Worm (Caenorhabditis elegans) whole organism, dauer: ENCODE results near the gene C31H1.1.

Experiments used
- unc-62 ChIP-seq: sonication (generic microtip); optimal IDR thresholded peaks from 2 replicates; lab custom pipeline; 2017; ENCODE audit warnings: missing biosample characterization, missing genetic modification reagents, missing genetic modification characterization

The C31H1.1 gene

ce11 chrIV:5780234-5780788 lies 16.9 kb upstream of the C31H1.1 start:
- TF ChIP-seq unc-62 (GFP tag; lab: Kevin White, UChicago): no peak

ce11 chrIV:5783675-5784074 lies 13.6 kb upstream of the C31H1.1 start:
- no peak for TF ChIP-seq unc-62 (GFP tag; lab: Kevin White, UChicago)

DNA sequence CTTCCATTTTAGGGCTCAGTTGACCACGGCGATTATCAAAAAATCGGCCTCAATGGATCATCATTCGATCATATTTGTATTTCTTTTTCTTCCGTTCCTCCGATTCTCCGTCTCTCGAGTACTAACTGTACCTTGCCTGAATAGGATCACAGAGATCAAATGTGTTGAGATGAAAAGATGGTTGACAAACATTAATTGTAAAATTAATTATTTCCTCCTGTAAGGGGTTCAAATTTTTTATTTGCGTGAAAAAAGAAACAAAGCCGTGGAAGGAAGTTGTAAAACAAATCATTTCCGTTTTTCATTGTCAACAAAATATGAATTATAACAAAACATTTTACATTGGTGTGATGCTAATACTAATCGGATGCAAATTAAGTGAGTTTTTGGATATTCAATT lies 6.3 kb upstream of the C31H1.1 start, which contains the start of gene C31H1.2:
C31H1.2 (plus strand) TSS at position 301 of the 400 bp plus-strand sequence.
- no peak for TF ChIP-seq unc-62 (GFP tag; lab: Kevin White, UChicago)

DNA sequence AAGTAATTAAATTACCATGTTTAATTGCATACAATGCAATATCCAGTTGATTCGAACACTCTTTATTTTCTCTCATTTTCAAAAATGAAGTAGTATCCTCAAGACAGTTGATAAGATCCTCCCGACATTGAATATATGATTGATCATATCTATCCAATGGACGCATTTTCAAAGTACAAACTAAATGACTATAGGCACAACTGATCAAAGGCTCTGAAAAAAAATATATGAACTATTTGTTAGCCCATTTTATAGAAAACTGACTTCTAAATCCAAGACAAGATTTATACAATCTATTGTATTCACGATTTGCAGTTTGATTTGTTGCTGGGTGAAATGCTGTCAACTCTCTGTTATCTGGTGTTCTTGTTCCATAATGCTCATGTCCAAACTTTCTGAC lies 1.8 kb upstream of the C31H1.1 start:
- TF ChIP-seq unc-62 (GFP tag; lab: Kevin White, UChicago): no peak

ce11 chrIV:5796694-5797093 lies 559 bp upstream of the C31H1.1 start, which contains the start of gene C31H1.5:
Gene C31H1.5, minus strand, starts transcription at chrIV:5796794.
- no peak for TF ChIP-seq unc-62 (GFP tag; lab: Kevin White, UChicago)

DNA sequence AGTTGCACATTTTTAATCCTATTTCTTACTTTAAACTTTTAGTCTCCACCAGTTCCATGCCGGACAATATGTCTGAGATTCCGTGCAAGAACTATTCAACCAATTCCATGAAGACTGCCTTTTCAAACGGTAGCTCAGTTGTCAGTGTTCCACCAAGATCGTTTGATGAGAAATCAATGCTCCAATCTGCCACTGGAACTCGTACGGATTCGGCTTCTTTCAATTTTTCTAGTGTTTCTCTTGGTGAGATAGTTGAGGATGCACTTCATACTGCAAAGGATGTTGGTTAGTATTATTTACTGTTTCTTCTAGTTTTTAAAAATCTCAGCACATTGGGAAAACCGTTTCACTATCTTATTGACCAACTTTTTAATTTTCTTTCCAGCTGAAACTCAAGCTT lies 2.3 kb downstream of the C31H1.1 start:
- no peak for TF ChIP-seq unc-62 (GFP tag; lab: Kevin White, UChicago)

ce11 chrIV:5803510-5804013 lies 6.3 kb downstream of the C31H1.1 start:
- no peak for TF ChIP-seq unc-62 (GFP tag; lab: Kevin White, UChicago)

DNA sequence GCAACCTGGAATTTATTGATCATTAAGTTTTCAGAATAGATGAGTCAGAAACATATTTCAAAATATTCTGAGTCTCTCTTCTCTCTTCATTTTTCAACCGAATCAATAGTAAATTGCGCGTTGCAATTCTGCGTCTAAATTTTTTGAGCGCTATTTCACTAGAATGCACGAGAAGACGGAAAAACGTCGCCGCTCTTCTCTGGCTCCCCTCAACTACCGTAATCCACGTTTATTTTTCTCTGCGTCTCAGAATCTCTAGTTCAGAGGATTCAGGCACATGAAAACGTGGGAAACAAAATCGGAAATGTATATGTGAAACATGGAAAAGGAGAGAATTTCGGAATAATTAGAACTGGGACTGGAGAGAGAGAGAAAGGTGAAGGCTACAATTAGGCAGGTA lies 8.2 kb downstream of the C31H1.1 start:
- TF ChIP-seq unc-62 (GFP tag; lab: Kevin White, UChicago): no peak

DNA sequence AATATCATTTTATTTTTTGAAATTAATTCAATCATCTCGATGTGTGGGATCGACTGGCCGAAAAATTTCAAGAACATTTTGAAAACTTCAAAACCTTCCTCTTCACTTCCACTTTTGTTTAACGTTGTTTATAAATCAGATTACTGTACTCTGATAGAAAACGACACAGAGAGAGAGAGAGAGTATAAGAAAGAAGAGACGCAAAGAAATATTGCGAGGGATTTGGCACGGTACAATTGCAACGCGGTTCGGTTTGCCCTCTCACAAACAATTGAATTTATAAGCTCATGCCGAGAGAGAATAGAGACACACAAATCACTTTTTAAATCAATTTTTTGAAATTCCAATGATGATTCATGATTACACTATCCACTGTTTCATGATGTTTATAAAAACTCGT lies 9.1 kb downstream of the C31H1.1 start:
- no peak for TF ChIP-seq unc-62 (GFP tag; lab: Kevin White, UChicago)

DNA sequence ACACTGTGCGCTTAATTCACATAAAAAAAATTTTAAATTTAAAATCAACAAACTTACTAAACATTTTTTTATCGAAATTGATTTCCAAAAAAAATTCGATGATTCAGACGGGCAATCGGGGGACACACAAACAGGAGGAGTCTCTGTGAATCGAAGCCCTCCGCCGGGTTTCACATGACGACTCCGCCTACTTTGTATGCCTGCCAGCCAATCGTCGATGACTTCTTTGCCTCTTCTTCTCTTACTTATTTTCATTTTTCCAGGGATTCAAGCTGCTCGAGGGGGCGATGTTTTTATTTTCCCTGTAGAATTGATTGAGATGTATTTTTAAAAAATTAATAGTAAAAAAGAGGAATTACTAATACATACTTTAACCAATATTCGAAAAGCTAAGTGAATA lies 9.7 kb downstream of the C31H1.1 start, which contains the start of gene lntl-1:
lntl-1 (minus strand) TSS at position 185 of the 400 bp plus-strand sequence.
- no peak for TF ChIP-seq unc-62 (GFP tag; lab: Kevin White, UChicago)

- TF ChIP-seq unc-62 (GFP tag; lab: Kevin White, UChicago): no peak
These were observed 12.5 kb downstream of the C31H1.1 start for ce11 chrIV:5809733-5810132.

DNA sequence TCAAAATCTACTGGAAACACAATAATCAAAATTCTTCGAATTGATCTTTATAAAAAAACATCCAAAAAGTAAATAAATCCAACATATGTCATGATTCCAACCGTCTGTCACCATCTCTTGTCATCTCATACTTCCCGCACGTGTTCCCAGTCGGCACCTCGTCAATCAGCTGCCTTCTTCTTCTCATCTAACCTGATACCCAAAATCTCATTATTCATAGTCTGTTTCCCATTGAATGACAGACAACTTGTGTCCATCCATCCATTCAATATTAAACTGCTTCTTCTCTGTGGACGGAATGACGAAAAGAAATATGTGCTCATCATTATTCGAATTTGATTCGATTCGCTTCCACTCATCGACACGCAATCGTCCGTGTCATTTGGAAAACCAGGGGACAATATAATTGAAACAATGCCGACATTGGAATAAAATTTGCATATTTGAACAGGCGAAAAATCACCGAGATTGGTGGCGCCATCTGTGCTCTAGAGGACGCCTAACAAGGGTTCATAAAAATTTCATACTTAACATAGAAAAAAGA lies 13.9 kb downstream of the C31H1.1 start:
- no peak for TF ChIP-seq unc-62 (GFP tag; lab: Kevin White, UChicago)

- no peak for TF ChIP-seq unc-62 (GFP tag; lab: Kevin White, UChicago)
These were observed 16.9 kb downstream of the C31H1.1 start, which contains the start of gene oops-1 for ce11 chrIV:5814092-5814650. Gene oops-1, minus strand, starts transcription at chrIV:5814142.

DNA sequence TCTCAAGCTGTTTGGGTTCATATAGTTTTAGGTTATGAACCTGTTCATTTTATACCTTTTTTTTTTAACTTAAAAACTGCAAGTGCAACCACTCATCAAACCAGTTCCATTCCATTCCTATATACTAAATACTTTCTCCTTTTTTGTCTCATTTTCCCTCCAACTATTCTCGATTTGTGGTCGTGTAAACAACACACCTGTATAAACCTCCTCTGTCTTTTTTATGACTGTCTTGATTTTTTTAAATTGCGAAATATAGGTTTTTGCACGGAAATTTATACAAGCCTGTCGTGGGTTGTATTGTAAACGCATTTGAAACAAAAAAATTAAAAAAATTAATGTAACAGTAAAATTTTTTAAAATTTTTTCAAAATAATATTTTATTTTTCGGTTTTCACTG lies 19.2 kb downstream of the C31H1.1 start:
- no peak for TF ChIP-seq unc-62 (GFP tag; lab: Kevin White, UChicago)

DNA sequence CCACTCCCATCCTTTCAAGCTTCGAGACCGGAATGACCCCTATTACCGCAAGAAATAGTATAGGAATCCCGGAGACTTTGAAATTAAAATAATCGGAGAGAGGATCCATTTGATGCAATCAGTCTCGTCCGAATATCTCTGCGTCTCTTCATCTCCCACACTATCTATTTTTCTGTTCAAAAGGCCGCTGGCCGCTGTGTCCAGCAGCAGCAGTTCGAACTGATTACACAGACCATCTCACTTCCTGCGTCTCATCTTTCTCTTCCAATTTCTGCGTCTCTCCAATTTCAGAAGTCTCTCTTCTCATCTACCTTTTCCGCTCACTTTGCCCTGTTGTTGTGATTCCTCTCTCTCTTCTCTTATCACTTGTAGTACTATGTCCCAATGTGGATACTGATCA lies 20.2 kb downstream of the C31H1.1 start:
- TF ChIP-seq unc-62 (GFP tag; lab: Kevin White, UChicago): no peak

- no peak for TF ChIP-seq unc-62 (GFP tag; lab: Kevin White, UChicago)
These were observed 23.0 kb downstream of the C31H1.1 start for ce11 chrIV:5820056-5820799.
